Fruit fly (Drosophila melanogaster) whole organism, wandering third instar larva: ENCODE measurements around the gene wds.

Experiments used
- Abd-B ChIP-seq: fragments of >200 bp; optimal IDR thresholded peaks from 2 replicates; lab custom pipeline; 2017; ENCODE audit warnings: missing biosample characterization, missing genetic modification characterization
- CG9705 ChIP-seq: fragments of 200-800 bp; sonication (Bioruptor generic); optimal IDR thresholded peaks from 2 replicates; lab custom pipeline; 2018; ENCODE audit warnings: missing biosample characterization, mild to moderate bottlenecking, missing genetic modification characterization
- CrebA ChIP-seq: fragments of 200-800 bp; sonication (Bioruptor generic); optimal IDR thresholded peaks from 2 replicates; lab custom pipeline; 2016; ENCODE audit warnings: missing biosample characterization, mild to moderate bottlenecking, missing genetic modification characterization, borderline replicate concordance
- Dif ChIP-seq: fragments of 200-275, 200-300 bp; sonication (Bioruptor generic); optimal IDR thresholded peaks from 2 replicates; lab custom pipeline; 2018; ENCODE audit warnings: missing biosample characterization, missing genetic modification characterization; ENCODE audit not compliant: partially characterized antibody
- HLH106 ChIP-seq: fragments of 200-800 bp; optimal IDR thresholded peaks from 3 replicates; lab custom pipeline; 2019; ENCODE audit warnings: missing biosample characterization, mild to moderate bottlenecking, missing genetic modification characterization, moderate library complexity
- Hnf4 ChIP-seq: fragments of 200-800 bp; sonication (Bioruptor generic); optimal IDR thresholded peaks from 2 replicates; lab custom pipeline; 2016; ENCODE audit warnings: missing biosample characterization, mild to moderate bottlenecking, missing genetic modification characterization
- Hr83 ChIP-seq: fragments of 200-300 bp; sonication (Bioruptor generic); optimal IDR thresholded peaks from 2 replicates; lab custom pipeline; 2016; ENCODE audit warnings: missing biosample characterization, mild to moderate bottlenecking, missing genetic modification characterization, moderate library complexity; ENCODE audit not compliant: poor library complexity, severe bottlenecking
- Mio ChIP-seq: sonication (Bioruptor generic); optimal IDR thresholded peaks from 2 replicates; lab custom pipeline; 2016; ENCODE audit warnings: missing biosample characterization, missing genetic modification characterization
- Myc ChIP-seq: fragments of >200 bp; optimal IDR thresholded peaks from 2 replicates; lab custom pipeline; 2017
- N ChIP-seq: fragments of >200 bp; optimal IDR thresholded peaks from 2 replicates; lab custom pipeline; 2018; ENCODE audit warnings: missing biosample characterization, missing external identifiers, missing genetic modification characterization
- Rel ChIP-seq, 2 experiments: fragments of 200-800 bp; sonication (Bioruptor generic) in 1 of 2; optimal IDR thresholded peaks; 2 replicates in 1 of 2; 3 replicates in 1 of 2; lab custom pipeline; 2016 to 2019; ENCODE audit warnings: mild to moderate bottlenecking in 2 of 2, missing biosample characterization in 2 of 2, missing genetic modification characterization in 2 of 2, moderate library complexity in 1 of 2
- Sp1 ChIP-seq: fragments of 200-800 bp; sonication (Bioruptor generic); optimal IDR thresholded peaks from 3 replicates; lab custom pipeline; 2019; ENCODE audit warnings: missing biosample characterization, mild to moderate bottlenecking, missing genetic modification characterization, moderate library complexity
- Vsx2 ChIP-seq: fragments of 200-300, 225-300 bp; sonication (Bioruptor generic); optimal IDR thresholded peaks from 2 replicates; lab custom pipeline; 2018; ENCODE audit warnings: missing biosample characterization, missing genetic modification characterization; ENCODE audit not compliant: partially characterized antibody
- dl ChIP-seq, 2 experiments: fragments of 175-275, 200-275 bp in 1 of 2; fragments of 200-275 bp in 1 of 2; sonication (Bioruptor generic); optimal IDR thresholded peaks; lab custom pipeline; 2018; ENCODE audit warnings: mild to moderate bottlenecking in 2 of 2, missing biosample characterization in 2 of 2, missing genetic modification characterization in 2 of 2, moderate library complexity in 2 of 2; ENCODE audit not compliant: partially characterized antibody in 2 of 2, insufficient read depth in 1 of 2
- dmrt93B ChIP-seq: fragments of 200-800 bp; sonication (Bioruptor generic); optimal IDR thresholded peaks from 2 replicates; lab custom pipeline; 2018; ENCODE audit warnings: missing biosample characterization, mild to moderate bottlenecking, missing genetic modification characterization
- ey ChIP-seq: fragments of 200-800 bp; sonication (Bioruptor generic); optimal IDR thresholded peaks from 2 replicates; lab custom pipeline; 2016; ENCODE audit warnings: missing biosample characterization, missing genetic modification characterization
- foxo ChIP-seq, 2 experiments: fragments of 200-800 bp; sonication (Bioruptor generic); optimal IDR thresholded peaks; 2 replicates in 1 of 2; 3 replicates in 1 of 2; lab custom pipeline; 2016 to 2017; ENCODE audit warnings: missing biosample characterization in 2 of 2, missing genetic modification characterization in 2 of 2
- fru ChIP-seq: fragments of 200-800 bp; sonication (Bioruptor generic); optimal IDR thresholded peaks from 3 replicates; lab custom pipeline; 2016; ENCODE audit warnings: missing biosample characterization, mild to moderate bottlenecking, missing genetic modification characterization
- h ChIP-seq: fragments of 200-800 bp; sonication (Bioruptor generic); optimal IDR thresholded peaks from 3 replicates; lab custom pipeline; 2016; ENCODE audit warnings: missing biosample characterization, mild to moderate bottlenecking, missing genetic modification characterization
- lola ChIP-seq: fragments of >200 bp; optimal IDR thresholded peaks from 2 replicates; lab custom pipeline; 2017; ENCODE audit warnings: missing biosample characterization, missing genetic modification characterization
- pan ChIP-seq: fragments of >200 bp; optimal IDR thresholded peaks from 2 replicates; lab custom pipeline; 2017
- rgr ChIP-seq: fragments of 200-800 bp; sonication (Bioruptor generic); optimal IDR thresholded peaks from 3 replicates; lab custom pipeline; 2016; ENCODE audit warnings: missing biosample characterization, mild to moderate bottlenecking, missing genetic modification characterization
- sage ChIP-seq: fragments of 200-800 bp; sonication (Bioruptor generic); optimal IDR thresholded peaks from 2 replicates; lab custom pipeline; 2016; ENCODE audit warnings: missing biosample characterization, mild to moderate bottlenecking, missing genetic modification characterization
- woc ChIP-seq: sonication (Bioruptor generic); optimal IDR thresholded peaks from 2 replicates; lab custom pipeline; 2016; ENCODE audit warnings: missing biosample characterization, mild to moderate bottlenecking, missing genetic modification characterization

Gene wds

dm6 chrX:2546260-2546659 is 39.5 kb upstream of the wds start:
- TF ChIP-seq Abd-B (GFP tag; lab: Kevin White, UChicago): no peak
- no peak for TF ChIP-seq Rel (GFP tag; optimal IDR thresholded peaks at IDR 0.05; lab: Kevin White, UChicago)
- TF ChIP-seq Rel (tag; optimal IDR thresholded peaks at IDR 0.05; lab: Kevin White, UChicago): peak; percentile 1
- TF ChIP-seq, all 38 proteins: peak for 1

dm6 chrX:2546664-2547487 is 38.9 kb upstream of the wds start:
- TF ChIP-seq Abd-B (GFP tag; lab: Kevin White, UChicago) (no peak), h (GFP tag; lab: Kevin White, UChicago) (peak; percentile 7), rgr (GFP tag; lab: Kevin White, UChicago) (peak; percentile 25), Vsx2 (GFP tag; lab: Kevin White, UChicago) (no peak), pan (lab: Kevin White, UChicago) (no peak), Mio (GFP tag; lab: Kevin White, UChicago) (no peak), Hr83 (GFP tag; lab: Kevin White, UChicago) (no peak), Myc (lab: Kevin White, UChicago) (peak; percentile 45), ey (GFP tag; lab: Kevin White, UChicago) (peak; percentile 15), fru (peak; percentile 33), foxo (GFP tag; optimal IDR thresholded peaks at IDR 0.05; lab: Kevin White, UChicago) (peak in 1 of 2 experiments; percentile 27)
- TF ChIP-seq, all 38 proteins: peak for 6

- no peak for TF ChIP-seq foxo (GFP tag; optimal IDR thresholded peaks at IDR 0.05; lab: Kevin White, UChicago)
- TF ChIP-seq fru: no peak
- no peak for TF ChIP-seq Myc (lab: Kevin White, UChicago)
- TF ChIP-seq CG9705: no peak
- no peak for TF ChIP-seq h (GFP tag; lab: Kevin White, UChicago)
- no peak for TF ChIP-seq pan (lab: Kevin White, UChicago)
- TF ChIP-seq Vsx2 (GFP tag; lab: Kevin White, UChicago): no peak
- TF ChIP-seq, all 38 proteins: peak for 0
These were observed 33.9 kb upstream of the wds start, which contains the start of gene Pdfr for dm6 chrX:2551906-2552305. Pdfr (plus strand) TSS chrX:2552206.

- TF ChIP-seq CrebA (no peak), sage (GFP tag; lab: Kevin White, UChicago) (no peak), dl (GFP tag; optimal IDR thresholded peaks at IDR 0.05; lab: Kevin White, UChicago; ENCODE audit: insufficient read depth in 1 of 2, partially characterized antibody in 2 of 2) (no peak), CG9705 (no peak), Vsx2 (GFP tag; lab: Kevin White, UChicago) (no peak), Myc (lab: Kevin White, UChicago) (no peak), Rel (GFP tag; optimal IDR thresholded peaks at IDR 0.05; lab: Kevin White, UChicago) (no peak), Rel (tag; optimal IDR thresholded peaks at IDR 0.05; lab: Kevin White, UChicago) (no peak), Mio (GFP tag; lab: Kevin White, UChicago) (no peak), woc (GFP tag; lab: Kevin White, UChicago) (no peak), Sp1 (GFP tag; lab: Kevin White, UChicago) (no peak), HLH106 (tag; lab: Kevin White, UChicago) (no peak), Dif (no peak)
These were observed 31.9 kb upstream of the wds start for dm6 chrX:2553862-2554261.

dm6 chrX:2580319-2581008 is 5.3 kb upstream of the wds start, which contains the start of the genes Vha36-3 and AANATL7:
Vha36-3 (minus strand) TSS chrX:2580560.
AANATL7 (plus strand) TSS chrX:2580958.
- no peak for TF ChIP-seq Dif
- no peak for TF ChIP-seq Hnf4 (GFP tag; lab: Kevin White, UChicago)
- TF ChIP-seq N (GFP tag; lab: Kevin White, UChicago): no peak
- TF ChIP-seq lola (GFP tag; lab: Kevin White, UChicago): no peak
- no peak for TF ChIP-seq Rel (GFP tag; optimal IDR thresholded peaks at IDR 0.05; lab: Kevin White, UChicago)
- no peak for TF ChIP-seq Rel (tag; optimal IDR thresholded peaks at IDR 0.05; lab: Kevin White, UChicago)
- no peak for TF ChIP-seq dmrt93B
- TF ChIP-seq, all 38 proteins: peak for 0
